Worm (Caenorhabditis elegans): ENCODE results near the gene srw-33.

srw-33 gene

DNA sequence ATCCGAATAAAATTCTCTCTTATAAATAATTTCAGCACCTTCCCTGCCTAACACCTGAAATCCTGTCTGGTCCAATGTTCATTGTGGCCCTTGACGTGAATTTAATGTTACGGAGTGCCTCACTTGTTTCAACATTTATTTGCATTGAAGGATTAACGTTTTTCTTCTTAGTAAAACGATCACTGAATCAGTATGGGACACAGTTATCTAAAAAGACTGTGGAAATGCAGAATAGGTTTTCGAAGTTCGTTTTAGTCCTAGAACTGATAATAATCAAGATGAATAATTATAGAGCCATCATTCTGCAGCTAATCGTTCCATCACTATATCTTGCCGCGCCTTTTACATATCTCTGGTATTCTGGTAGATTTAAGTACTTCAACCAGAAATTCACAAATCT, 43.8 kb upstream of the srw-33 start, which contains the start of gene srh-219:
TSS of gene srh-219 (plus strand) at position 301 of the 400 bp plus-strand sequence.
- TF ChIP-seq peb-1 (tag; optimal IDR thresholded peaks at IDR 0.05) (no peak), ceh-82 (tag; optimal IDR thresholded peaks at IDR 0.05) (no peak), nhr-77 (tag; optimal IDR thresholded peaks at IDR 0.05) (no peak), dmd-4 (tag; optimal IDR thresholded peaks at IDR 0.05) (no peak), nhr-129 (tag; optimal IDR thresholded peaks at IDR 0.05) (no peak), mbf-1 (tag; optimal IDR thresholded peaks at IDR 0.05) (no peak), lin-13 (GFP tag; optimal IDR thresholded peaks at IDR 0.05) (no peak), elt-1 (tag; optimal IDR thresholded peaks at IDR 0.05) (no peak), nhr-23 (tag; optimal IDR thresholded peaks at IDR 0.05) (no peak), ama-1 (optimal IDR thresholded peaks at IDR 0.05) (no peak), ztf-4 (tag; optimal IDR thresholded peaks at IDR 0.05) (no peak), blmp-1 (tag; optimal IDR thresholded peaks at IDR 0.05; ENCODE audit: insufficient read depth) (no peak), unc-39 (tag; optimal IDR thresholded peaks at IDR 0.05) (no peak), aly-2 (tag; optimal IDR thresholded peaks at IDR 0.05) (no peak), gmeb-1 (tag; optimal IDR thresholded peaks at IDR 0.05) (no peak), nhr-10 (tag; optimal IDR thresholded peaks at IDR 0.05) (no peak), ceh-16 (tag; optimal IDR thresholded peaks at IDR 0.05) (no peak), sma-3 (GFP tag; optimal IDR thresholded peaks at IDR 0.05) (no peak)

DNA sequence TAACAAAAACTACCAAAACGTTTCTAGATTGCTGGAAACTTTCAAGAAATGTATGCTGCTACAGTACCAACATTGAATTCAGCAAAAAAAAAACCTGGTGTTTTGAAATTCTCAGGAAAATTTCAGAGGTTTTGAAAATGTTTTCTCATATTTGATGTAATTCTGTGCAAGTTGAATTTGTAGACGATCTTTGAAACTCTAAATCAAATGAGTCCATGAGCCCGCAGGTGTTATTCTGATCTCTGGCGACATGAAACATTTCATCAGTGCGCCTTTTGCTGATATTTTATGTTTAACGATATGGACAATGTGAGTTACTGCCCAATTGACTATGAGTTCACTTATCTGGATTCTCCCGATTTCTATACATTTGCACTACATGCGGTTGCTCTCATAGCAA, 42.4 kb upstream of the srw-33 start, which contains the start of gene srh-218:
TSS of gene srh-218 (plus strand) at position 301 of the 400 bp plus-strand sequence.
- no peak for TF ChIP-seq aly-2 (tag; optimal IDR thresholded peaks at IDR 0.05)
- TF ChIP-seq mdl-1 (tag; optimal IDR thresholded peaks at IDR 0.05) = no peak
- no peak for TF ChIP-seq mab-5 (tag; optimal IDR thresholded peaks at IDR 0.05)
- TF ChIP-seq lin-39 (tag; optimal IDR thresholded peaks at IDR 0.05) = no peak

DNA sequence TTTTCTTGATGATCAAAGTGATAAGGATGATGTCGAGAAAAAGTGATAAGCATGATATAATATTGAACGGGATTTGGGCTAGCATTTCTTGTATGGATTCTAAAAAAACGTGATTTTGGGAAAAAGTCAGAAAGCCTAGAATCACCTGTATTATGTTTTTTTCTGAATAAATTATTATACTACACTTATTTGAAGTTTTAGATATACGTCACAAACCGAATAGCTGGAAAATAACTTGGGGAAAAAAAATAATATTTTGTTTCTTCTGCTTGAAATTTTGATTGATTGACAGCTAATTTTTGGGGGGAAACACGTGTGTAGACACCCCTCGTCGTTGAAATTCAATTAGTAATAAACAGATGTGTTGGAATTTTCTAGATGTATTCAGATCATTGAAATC, 41.2 kb upstream of the srw-33 start, which contains the start of gene str-264:
TSS of gene str-264 (minus strand) at position 101 of the 400 bp plus-strand sequence.
- no peak for TF ChIP-seq mab-5 (tag; optimal IDR thresholded peaks at IDR 0.05)
- no peak for TF ChIP-seq ztf-11 (tag; optimal IDR thresholded peaks at IDR 0.05)
- TF ChIP-seq nhr-23 (tag; optimal IDR thresholded peaks at IDR 0.05) = no peak
- no peak for TF ChIP-seq gmeb-1 (tag; optimal IDR thresholded peaks at IDR 0.05)
- TF ChIP-seq nhr-12 (tag; optimal IDR thresholded peaks at IDR 0.05) = no peak
- no peak for TF ChIP-seq nhr-129 (tag; optimal IDR thresholded peaks at IDR 0.05)
- TF ChIP-seq lin-11 (tag; optimal IDR thresholded peaks at IDR 0.05) = no peak
- no peak for TF ChIP-seq ceh-16 (tag; optimal IDR thresholded peaks at IDR 0.05)
- no peak for TF ChIP-seq unc-62 (GFP tag; optimal IDR thresholded peaks at IDR 0.05)
- no peak for TF ChIP-seq nhr-6 (tag; optimal IDR thresholded peaks at IDR 0.05)
- no peak for TF ChIP-seq ceh-82 (tag; optimal IDR thresholded peaks at IDR 0.05)
- no peak for TF ChIP-seq lsy-2 (tag; optimal IDR thresholded peaks at IDR 0.05)
- TF ChIP-seq unc-55 (GFP tag; optimal IDR thresholded peaks at IDR 0.05) = no peak
- TF ChIP-seq mbf-1 (tag; optimal IDR thresholded peaks at IDR 0.05) = no peak
- TF ChIP-seq alr-1 (tag; optimal IDR thresholded peaks at IDR 0.05) = no peak
- TF ChIP-seq C34F6.9 (tag; optimal IDR thresholded peaks at IDR 0.05) = no peak

DNA sequence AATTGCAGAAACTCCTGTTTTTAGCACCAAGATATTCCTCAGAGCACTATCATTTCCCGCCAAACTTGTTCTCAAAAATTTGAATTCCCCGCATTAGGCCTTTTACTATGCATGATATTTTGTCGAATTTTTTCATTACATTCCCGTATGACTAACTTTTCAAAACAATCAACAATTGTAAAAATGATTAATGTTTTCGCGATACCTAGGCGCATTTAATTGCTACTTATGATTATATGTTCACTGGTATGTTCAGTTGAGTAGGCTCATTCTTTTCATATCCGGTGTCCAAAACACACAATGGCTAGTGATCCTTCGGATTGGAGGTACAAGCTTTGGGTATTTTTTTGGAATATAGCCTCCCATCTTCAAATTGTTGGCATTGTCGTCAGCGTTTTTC, 36.4 kb upstream of the srw-33 start, which contains the start of gene srw-21:
TSS of gene srw-21 (plus strand) at position 301 of the 400 bp plus-strand sequence.
- TF ChIP-seq Y55F3AM.14 (GFP tag; optimal IDR thresholded peaks at IDR 0.05) = no peak
- no peak for TF ChIP-seq mab-5 (tag; optimal IDR thresholded peaks at IDR 0.05)
- TF ChIP-seq elt-3 (tag; optimal IDR thresholded peaks at IDR 0.05) = no peak
- TF ChIP-seq peb-1 (tag; optimal IDR thresholded peaks at IDR 0.05) = no peak
- no peak for TF ChIP-seq ceh-82 (tag; optimal IDR thresholded peaks at IDR 0.05)

DNA sequence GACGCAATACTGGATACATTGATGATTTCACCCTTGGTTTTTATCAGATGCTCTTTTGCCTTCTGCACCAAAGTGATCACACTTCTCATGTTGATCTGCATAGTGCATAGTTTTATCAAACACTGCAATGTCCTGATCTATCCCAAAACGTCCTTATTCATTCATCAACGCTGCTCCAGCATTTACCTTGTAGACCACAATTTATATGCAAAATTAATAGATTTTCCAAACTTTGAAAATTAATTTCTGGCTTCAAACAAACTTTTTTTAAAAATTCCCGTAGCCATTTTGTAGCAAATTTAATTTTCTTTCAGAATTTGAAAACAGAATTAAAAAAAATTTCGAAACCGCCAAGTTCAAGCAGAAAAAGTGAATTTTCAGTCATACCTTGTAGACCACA, 33.2 kb upstream of the srw-33 start, which contains the start of gene C06B8.3:
TSS of gene C06B8.3 (minus strand) at position 101 of the 400 bp plus-strand sequence.
- TF ChIP-seq ZK546.5 (tag; optimal IDR thresholded peaks at IDR 0.05) (no peak), nhr-11 (tag; optimal IDR thresholded peaks at IDR 0.05) (no peak), sem-4 (tag; optimal IDR thresholded peaks at IDR 0.05) (no peak), unc-39 (tag; optimal IDR thresholded peaks at IDR 0.05) (no peak)
